Fruit fly (Drosophila melanogaster) whole organism, embryonic: ENCODE results near the gene Gmap.
A peak's percentile ranks its signal among the peaks of the same experiment; 100 is the strongest.

Source experiments
- Adf1 ChIP-seq: fragments of 200-800 bp; sonication (Bioruptor generic); IDR thresholded peaks from 2 replicates; pipeline ENCODE4 v1.3.6; 2022; ENCODE audit warnings: missing biosample characterization, missing genetic modification characterization
- Atf6 ChIP-seq: fragments of 200-800 bp; sonication (Bioruptor generic); IDR thresholded peaks from 2 replicates; pipeline ENCODE4 v1.3.6; 2022; ENCODE audit warnings: missing biosample characterization, missing genetic modification characterization
- BtbVII ChIP-seq: fragments of 200-800 bp; sonication (Bioruptor generic); optimal IDR thresholded peaks from 3 replicates; lab custom pipeline; 2017; ENCODE audit warnings: missing biosample characterization, mild to moderate bottlenecking, missing genetic modification characterization
- CG10274 ChIP-seq: fragments of 200-800 bp; sonication (Bioruptor generic); optimal IDR thresholded peaks from 3 replicates; lab custom pipeline; 2017; ENCODE audit warnings: missing biosample characterization, mild to moderate bottlenecking, missing genetic modification characterization
- CG11696 ChIP-seq: fragments of 200-800 bp; sonication (Bioruptor generic); IDR thresholded peaks from 2 replicates; pipeline ENCODE4 v1.3.6; 2022; ENCODE audit warnings: missing biosample characterization, missing genetic modification characterization
- CG12769 ChIP-seq: fragments of 200-800 bp; sonication (Bioruptor generic); optimal IDR thresholded peaks from 2 replicates; lab custom pipeline; 2019; ENCODE audit warnings: missing biosample characterization, mild to moderate bottlenecking, missing genetic modification characterization, moderate library complexity
- CG14050 ChIP-seq: fragments of 200-800 bp; sonication (Bioruptor generic); IDR thresholded peaks from 3 replicates; pipeline ENCODE4 v1.3.6; 2022; ENCODE audit warnings: missing biosample characterization, missing genetic modification characterization
- CG17186 ChIP-seq: fragments of 200-800 bp; sonication (Bioruptor generic); optimal IDR thresholded peaks from 3 replicates; lab custom pipeline; 2017; ENCODE audit warnings: missing biosample characterization, missing genetic modification reagents, missing genetic modification characterization
- CG17361 ChIP-seq: fragments of 200-800 bp; sonication (Bioruptor generic); IDR thresholded peaks from 3 replicates; pipeline ENCODE4 v1.3.6; 2022; ENCODE audit warnings: missing biosample characterization, missing genetic modification characterization
- CG18764 ChIP-seq: fragments of 200-800 bp; sonication (Bioruptor generic); optimal IDR thresholded peaks from 3 replicates; lab custom pipeline; 2016; ENCODE audit warnings: missing biosample characterization, missing genetic modification characterization
- CG2116 ChIP-seq: fragments of 200-800 bp; sonication (Bioruptor generic); optimal IDR thresholded peaks from 3 replicates; lab custom pipeline; 2018; ENCODE audit warnings: missing biosample characterization, mild to moderate bottlenecking, missing genetic modification characterization
- CG2199 ChIP-seq: fragments of 200-800 bp; sonication (Bioruptor generic); IDR thresholded peaks from 3 replicates; pipeline ENCODE4 v1.3.6; 2022; ENCODE audit warnings: missing biosample characterization, missing genetic modification characterization
- CG30403 ChIP-seq: fragments of 200-800 bp; sonication (Bioruptor generic); optimal IDR thresholded peaks from 3 replicates; lab custom pipeline; 2016; ENCODE audit warnings: missing biosample characterization, missing genetic modification characterization
- CG3065 ChIP-seq: fragments of 200-800 bp; sonication (Bioruptor generic); optimal IDR thresholded peaks from 2 replicates; lab custom pipeline; 2016; ENCODE audit warnings: missing biosample characterization, missing genetic modification characterization
- CG31441 ChIP-seq: fragments of 200-800 bp; sonication (Bioruptor generic); IDR thresholded peaks from 2 replicates; pipeline ENCODE4 v1.3.6; 2022; ENCODE audit warnings: missing biosample characterization, missing genetic modification characterization
- CG34224 ChIP-seq: fragments of 200-800 bp; sonication (Bioruptor generic); IDR thresholded peaks from 3 replicates; pipeline ENCODE4 v1.3.6; 2022; ENCODE audit warnings: missing biosample characterization, missing genetic modification characterization; ENCODE audit not compliant: partially characterized antibody
- CG4282 ChIP-seq: fragments of 200-800 bp; sonication (Bioruptor generic); optimal IDR thresholded peaks from 2 replicates; lab custom pipeline; 2016; ENCODE audit warnings: missing biosample characterization, missing genetic modification characterization
- CG4328 ChIP-seq: fragments of 200-800 bp; sonication (Bioruptor generic); optimal IDR thresholded peaks from 3 replicates; lab custom pipeline; 2017; ENCODE audit warnings: missing biosample characterization, missing genetic modification reagents, missing genetic modification characterization
- CG7271 ChIP-seq: fragments of 200-800 bp; sonication (Bioruptor generic); optimal IDR thresholded peaks from 2 replicates; lab custom pipeline; 2018; ENCODE audit warnings: missing biosample characterization, mild to moderate bottlenecking, missing genetic modification characterization, moderate library complexity
- CG7786 ChIP-seq: fragments of 200-800 bp; sonication (Bioruptor generic); optimal IDR thresholded peaks from 2 replicates; lab custom pipeline; 2016; ENCODE audit warnings: missing biosample characterization, missing genetic modification characterization
- CG8359 ChIP-seq: fragments of 200-800 bp; sonication (Bioruptor generic); optimal IDR thresholded peaks from 2 replicates; lab custom pipeline; 2017; ENCODE audit warnings: missing biosample characterization, mild to moderate bottlenecking, missing genetic modification characterization, borderline replicate concordance
- CG8944 ChIP-seq: fragments of 200-800 bp; sonication (Bioruptor generic); optimal IDR thresholded peaks from 3 replicates; lab custom pipeline; 2016; ENCODE audit warnings: missing biosample characterization, missing genetic modification characterization
- CG9817 ChIP-seq: fragments of 200-800 bp; sonication (Bioruptor generic); optimal IDR thresholded peaks from 2 replicates; lab custom pipeline; 2018; ENCODE audit warnings: missing biosample characterization, mild to moderate bottlenecking, missing genetic modification characterization, moderate library complexity
- CG9932 ChIP-seq: fragments of 200-800 bp; sonication (Bioruptor generic); IDR thresholded peaks from 2 replicates; pipeline ENCODE4 v1.3.6; 2022; ENCODE audit warnings: missing biosample characterization, missing genetic modification characterization
- Chrac-16 ChIP-seq: fragments of 200-800 bp; sonication (Bioruptor generic); optimal IDR thresholded peaks from 3 replicates; lab custom pipeline; 2016; ENCODE audit warnings: missing biosample characterization, missing genetic modification characterization
- Ets97D ChIP-seq: fragments of 200-800 bp; sonication (Bioruptor generic); optimal IDR thresholded peaks from 3 replicates; lab custom pipeline; 2016; ENCODE audit warnings: missing biosample characterization, missing genetic modification characterization
- Hr51 ChIP-seq, 2 experiments: fragments of 200-800 bp; sonication (Bioruptor generic); optimal IDR thresholded peaks; 2 replicates in 1 of 2; 3 replicates in 1 of 2; lab custom pipeline; 2016 to 2018; ENCODE audit warnings: missing biosample characterization in 2 of 2, missing genetic modification characterization in 2 of 2, mild to moderate bottlenecking in 1 of 2, moderate library complexity in 1 of 2
- MESR4 ChIP-seq: fragments of 200-800 bp; sonication (Bioruptor generic); optimal IDR thresholded peaks from 2 replicates; lab custom pipeline; 2018; ENCODE audit warnings: missing biosample characterization, mild to moderate bottlenecking, missing genetic modification characterization, moderate library complexity
- Mes4 ChIP-seq: fragments of 200-800 bp; sonication (Bioruptor generic); optimal IDR thresholded peaks from 2 replicates; lab custom pipeline; 2016; ENCODE audit warnings: missing biosample characterization, missing genetic modification characterization
- Ravus ChIP-seq: fragments of 200-800 bp; sonication (Bioruptor generic); IDR thresholded peaks from 2 replicates; pipeline ENCODE4 v1.3.6; 2022; ENCODE audit warnings: missing biosample characterization, missing genetic modification characterization
- Rfx ChIP-seq: fragments of 200-800 bp; sonication (Bioruptor generic); IDR thresholded peaks from 2 replicates; pipeline ENCODE4 v1.3.6; 2022; ENCODE audit warnings: missing biosample characterization, missing genetic modification characterization
- Sox100B ChIP-seq: fragments of 200-800 bp; sonication (Bioruptor generic); optimal IDR thresholded peaks from 3 replicates; lab custom pipeline; 2018; ENCODE audit warnings: missing biosample characterization, mild to moderate bottlenecking, missing genetic modification characterization
- Usf ChIP-seq: fragments of 200-800 bp; sonication (Bioruptor generic); optimal IDR thresholded peaks from 2 replicates; lab custom pipeline; 2017; ENCODE audit warnings: missing genotype, missing biosample characterization, missing genetic modification characterization
- ara ChIP-seq: fragments of 200-800 bp; sonication (Bioruptor generic); IDR thresholded peaks from 2 replicates; pipeline ENCODE4 v1.3.6; 2022; ENCODE audit warnings: missing biosample characterization, missing genetic modification characterization
- bsh ChIP-seq, 2 experiments: fragments of 200-800 bp; sonication (Bioruptor generic); optimal IDR thresholded peaks; 2 replicates each; lab custom pipeline; 2017 to 2018; ENCODE audit warnings: mild to moderate bottlenecking in 2 of 2, missing biosample characterization in 2 of 2, missing genetic modification characterization in 2 of 2, moderate library complexity in 1 of 2
- dan ChIP-seq: fragments of 200-800 bp; sonication (Bioruptor generic); IDR thresholded peaks from 2 replicates; pipeline ENCODE4 v1.3.6; 2022; ENCODE audit warnings: missing biosample characterization, missing genetic modification characterization
- ftz-f1 ChIP-seq: fragments of 200-800 bp; sonication (Bioruptor generic); optimal IDR thresholded peaks from 2 replicates; lab custom pipeline; 2016; ENCODE audit warnings: missing biosample characterization, missing genetic modification characterization
- gem ChIP-seq: fragments of 200-800 bp; sonication (Bioruptor generic); optimal IDR thresholded peaks from 2 replicates; lab custom pipeline; 2019; ENCODE audit warnings: missing biosample characterization, mild to moderate bottlenecking, missing genetic modification characterization, moderate library complexity
- hkb ChIP-seq, 2 experiments: fragments of 200-800 bp in 1 of 2; fragments of >200 bp in 1 of 2; sonication (Bioruptor generic) in 1 of 2; IDR thresholded peaks in 1 of 2; optimal IDR thresholded peaks in 1 of 2; 2 replicates each; pipeline versions ENCODE4 v1.3.6 to Lab custom; 2017 to 2022; ENCODE audit warnings: missing biosample characterization in 1 of 2, missing genetic modification characterization in 1 of 2
- knrl ChIP-seq: fragments of 200-800 bp; sonication (Bioruptor generic); IDR thresholded peaks from 3 replicates; pipeline ENCODE4 v1.3.6; 2022; ENCODE audit warnings: missing biosample characterization, missing genetic modification characterization; ENCODE audit not compliant: partially characterized antibody
- lab ChIP-seq: fragments of 200-800 bp; sonication (Bioruptor generic); optimal IDR thresholded peaks from 3 replicates; lab custom pipeline; 2017; ENCODE audit warnings: missing biosample characterization, missing genetic modification characterization, mild to moderate bottlenecking, moderate library complexity, missing genetic modification reagents
- otp ChIP-seq: fragments of 200-800 bp; sonication (Bioruptor generic); IDR thresholded peaks from 3 replicates; pipeline ENCODE4, ENCODE4 v1.3.6; 2022; ENCODE audit warnings: missing biosample characterization, missing genetic modification characterization
- pb ChIP-seq: fragments of 200-800 bp; sonication (Bioruptor generic); optimal IDR thresholded peaks from 3 replicates; lab custom pipeline; 2016; ENCODE audit warnings: missing biosample characterization, missing genetic modification characterization
- pita ChIP-seq: fragments of 200-800 bp; sonication (Bioruptor generic); optimal IDR thresholded peaks from 2 replicates; lab custom pipeline; 2017; ENCODE audit warnings: missing biosample characterization, mild to moderate bottlenecking, missing genetic modification characterization
- pnt ChIP-seq: fragments of 200-800 bp; sonication (Bioruptor generic); optimal IDR thresholded peaks from 3 replicates; lab custom pipeline; 2016; ENCODE audit warnings: missing biosample characterization, missing genetic modification characterization
- scrt ChIP-seq: fragments of 200-800 bp; sonication (Bioruptor generic); optimal IDR thresholded peaks from 2 replicates; lab custom pipeline; 2018; ENCODE audit warnings: missing biosample characterization, mild to moderate bottlenecking, missing genetic modification characterization, moderate library complexity
- sima ChIP-seq: fragments of 200-800 bp; sonication (Bioruptor generic); optimal IDR thresholded peaks from 2 replicates; lab custom pipeline; 2016; ENCODE audit warnings: missing biosample characterization, missing genetic modification characterization
- tll ChIP-seq, 2 experiments: fragments of 200-800 bp in 1 of 2; fragments of >200 bp in 1 of 2; sonication (Bioruptor generic) in 1 of 2; optimal IDR thresholded peaks; 2 replicates each; lab custom pipeline; 2017 to 2019; ENCODE audit warnings: missing biosample characterization in 2 of 2, missing genetic modification characterization in 2 of 2, mild to moderate bottlenecking in 1 of 2, moderate library complexity in 1 of 2
- trem ChIP-seq: fragments of 200-800 bp; optimal IDR thresholded peaks from 3 replicates; lab custom pipeline; 2019; ENCODE audit warnings: missing biosample characterization, mild to moderate bottlenecking, missing genetic modification characterization, moderate library complexity
- trh ChIP-seq: fragments of 200-800 bp; sonication (Bioruptor generic); optimal IDR thresholded peaks from 2 replicates; lab custom pipeline; 2016; ENCODE audit warnings: missing biosample characterization, missing genetic modification characterization
- zfh2 ChIP-seq: fragments of 200-800 bp; sonication (Bioruptor generic); optimal IDR thresholded peaks from 2 replicates; lab custom pipeline; 2016; ENCODE audit warnings: missing biosample characterization, missing genetic modification characterization

The Gmap gene

dm6 chrX:15486682-15487081, at the start of gene Gmap (continued):
- TF ChIP-seq Sox100B (GFP tag; lab: Kevin White, UChicago) = no peak
- no peak for TF ChIP-seq CG4282
- no peak for TF ChIP-seq hkb (optimal IDR thresholded peaks at IDR 0.05; lab: Kevin White, UChicago)
- TF ChIP-seq hkb (GFP tag; IDR thresholded peaks at IDR 0.05; lab: Robert Waterston, UW) = no peak
- peak; percentile 4 for TF ChIP-seq MESR4 (GFP tag; lab: Kevin White, UChicago)
- TF ChIP-seq zfh2 (GFP tag; lab: Kevin White, UChicago) = no peak
- TF ChIP-seq Ravus (GFP tag; lab: Robert Waterston, UW) = no peak
- no peak for TF ChIP-seq CG30403 (GFP tag; lab: Kevin White, UChicago)
- TF ChIP-seq tll (GFP tag; optimal IDR thresholded peaks at IDR 0.05; lab: Kevin White, UChicago) = no peak
- peak; percentile 17 for TF ChIP-seq trem (tag; lab: Kevin White, UChicago)
- no peak for TF ChIP-seq Ets97D (GFP tag; lab: Kevin White, UChicago)
- peak; percentile 64 for TF ChIP-seq knrl
- TF ChIP-seq Chrac-16 (GFP tag; lab: Kevin White, UChicago) = no peak
- no peak for TF ChIP-seq gem (tag; lab: Kevin White, UChicago)
- 0 out of 2 replicates have a peak, but pooled peaks have one; percentile 8 for TF ChIP-seq Adf1
- no peak for TF ChIP-seq pnt
- no peak for TF ChIP-seq lab (GFP tag; lab: Kevin White, UChicago)
- no peak for TF ChIP-seq BtbVII (GFP tag; lab: Kevin White, UChicago)
- no peak for TF ChIP-seq Mes4
- no peak for TF ChIP-seq bsh (GFP tag; optimal IDR thresholded peaks at IDR 0.05; lab: Kevin White, UChicago)
- TF ChIP-seq CG18764 = no peak
- no peak for TF ChIP-seq CG9932 (GFP tag; lab: Robert Waterston, UW)
- TF ChIP-seq CG8359 (GFP tag; lab: Kevin White, UChicago) = no peak
- no peak for TF ChIP-seq CG4328
- TF ChIP-seq sima = no peak
- TF ChIP-seq ara (GFP tag; lab: Robert Waterston, UW) = no peak
- TF ChIP-seq CG9817 (tag; lab: Kevin White, UChicago) = no peak
- no peak for TF ChIP-seq CG7271 (tag; lab: Kevin White, UChicago)
- no peak for TF ChIP-seq CG7786 (GFP tag; lab: Kevin White, UChicago)
- no peak for TF ChIP-seq Hr51 (GFP tag; optimal IDR thresholded peaks at IDR 0.05; lab: Kevin White, UChicago)
- TF ChIP-seq CG14050 (GFP tag; lab: Robert Waterston, UW) = no peak
- TF ChIP-seq CG3065 (GFP tag; lab: Kevin White, UChicago) = no peak
- no peak for TF ChIP-seq CG12769 (tag; lab: Kevin White, UChicago)
- TF ChIP-seq Rfx (GFP tag; lab: Robert Waterston, UW) = no peak
- no peak for TF ChIP-seq scrt (GFP tag; lab: Kevin White, UChicago)
- TF ChIP-seq CG2116 (GFP tag; lab: Kevin White, UChicago) = peak; percentile 75
- TF ChIP-seq Atf6 (GFP tag; lab: Robert Waterston, UW) = no peak
- no peak for TF ChIP-seq CG10274
- no peak for TF ChIP-seq pita (GFP tag; lab: Kevin White, UChicago)
- no peak for TF ChIP-seq trh (GFP tag; lab: Kevin White, UChicago)
- no peak for TF ChIP-seq ftz-f1
- no peak for TF ChIP-seq CG8944 (GFP tag; lab: Kevin White, UChicago)
- no peak for TF ChIP-seq Usf (GFP tag; lab: Kevin White, UChicago)
- peak; percentile 88 for TF ChIP-seq CG34224 (GFP tag; lab: Robert Waterston, UW)
- TF ChIP-seq CG17361 (GFP tag; lab: Robert Waterston, UW) = no peak
- TF ChIP-seq CG17186 (GFP tag; lab: Kevin White, UChicago) = no peak
- TF ChIP-seq CG31441 = no peak
- no peak for TF ChIP-seq otp (GFP tag; lab: Robert Waterston, UW)
- TF ChIP-seq dan (GFP tag; lab: Robert Waterston, UW) = no peak
- TF ChIP-seq CG11696 (GFP tag; lab: Robert Waterston, UW) = no peak
- TF ChIP-seq pb (GFP tag; lab: Kevin White, UChicago) = no peak
- TF ChIP-seq CG2199 (GFP tag; lab: Robert Waterston, UW) = no peak
